Fruit fly (Drosophila melanogaster) whole organism, embryonic: ENCODE results near the gene Indy.
A peak's percentile ranks its signal among the peaks of the same experiment; 100 is the strongest.

ENCODE experiments used
- CG1233 ChIP-seq: fragments of 200-800 bp; sonication (Bioruptor generic); optimal IDR thresholded peaks from 4 replicates; lab custom pipeline; 2018; ENCODE audit warnings: missing biosample characterization, mild to moderate bottlenecking, missing genetic modification characterization
- CG13624 ChIP-seq: fragments of 200-800 bp; sonication (Bioruptor generic); optimal IDR thresholded peaks from 2 replicates; lab custom pipeline; 2016; ENCODE audit warnings: missing biosample characterization, missing genetic modification characterization
- CG13894 ChIP-seq: fragments of 200-800 bp; sonication (Bioruptor generic); optimal IDR thresholded peaks from 3 replicates; lab custom pipeline; 2018; ENCODE audit warnings: missing biosample characterization, mild to moderate bottlenecking, missing genetic modification characterization, moderate library complexity
- CG14050 ChIP-seq: fragments of 200-800 bp; sonication (Bioruptor generic); IDR thresholded peaks from 3 replicates; pipeline ENCODE4 v1.3.6; 2022; ENCODE audit warnings: missing biosample characterization, missing genetic modification characterization
- CG16813 ChIP-seq: fragments of 200-800 bp; sonication (Bioruptor generic); IDR thresholded peaks from 3 replicates; pipeline ENCODE4 v1.3.6; 2022; ENCODE audit warnings: missing biosample characterization, missing genetic modification characterization; ENCODE audit not compliant: partially characterized antibody
- CG16863 ChIP-seq: fragments of 200-800 bp; sonication (Bioruptor generic); optimal IDR thresholded peaks from 3 replicates; lab custom pipeline; 2016; ENCODE audit warnings: missing biosample characterization, missing genetic modification characterization
- CG17361 ChIP-seq: fragments of 200-800 bp; sonication (Bioruptor generic); IDR thresholded peaks from 3 replicates; pipeline ENCODE4 v1.3.6; 2022; ENCODE audit warnings: missing biosample characterization, missing genetic modification characterization
- CG18262 ChIP-seq: fragments of 200-800 bp; optimal IDR thresholded peaks from 3 replicates; lab custom pipeline; 2019; ENCODE audit warnings: missing biosample characterization, mild to moderate bottlenecking, missing genetic modification characterization, moderate library complexity
- CG18476 ChIP-seq: fragments of 200-800 bp; sonication (Bioruptor generic); optimal IDR thresholded peaks from 2 replicates; lab custom pipeline; 2016; ENCODE audit warnings: missing biosample characterization, mild to moderate bottlenecking, missing genetic modification characterization
- CG18619 ChIP-seq: fragments of 200-800 bp; sonication (Bioruptor generic); optimal IDR thresholded peaks from 3 replicates; lab custom pipeline; 2017; ENCODE audit warnings: missing biosample characterization, mild to moderate bottlenecking, missing genetic modification characterization
- CG2889 ChIP-seq: fragments of 200-800 bp; sonication (Bioruptor generic); IDR thresholded peaks from 3 replicates; pipeline ENCODE4 v1.3.6; 2022; ENCODE audit warnings: missing biosample characterization, missing genetic modification characterization
- CG32532 ChIP-seq: fragments of 200-800 bp; sonication (Bioruptor generic); IDR thresholded peaks from 2 replicates; pipeline ENCODE4 v1.3.6; 2022; ENCODE audit warnings: missing biosample characterization, missing genetic modification characterization
- CG4617 ChIP-seq: fragments of 200-800 bp; sonication (Bioruptor generic); optimal IDR thresholded peaks from 3 replicates; lab custom pipeline; 2016; ENCODE audit warnings: missing biosample characterization, missing genetic modification characterization, borderline replicate concordance
- CG6272 ChIP-seq: fragments of 200-800 bp; sonication (Bioruptor generic); IDR thresholded peaks from 2 replicates; pipeline ENCODE4 v1.3.6; 2022; ENCODE audit warnings: missing biosample characterization, missing genetic modification characterization
- CG6654 ChIP-seq: fragments of 200-800 bp; sonication (Bioruptor generic); optimal IDR thresholded peaks from 2 replicates; lab custom pipeline; 2017; ENCODE audit warnings: missing biosample characterization, mild to moderate bottlenecking, missing genetic modification characterization
- CG6683 ChIP-seq: fragments of 200-800 bp; sonication (Bioruptor generic); optimal IDR thresholded peaks from 2 replicates; lab custom pipeline; 2017; ENCODE audit warnings: missing biosample characterization, mild to moderate bottlenecking, missing genetic modification characterization, missing genetic modification reagents
- CG6791 ChIP-seq: fragments of 200-800 bp; sonication (Bioruptor generic); IDR thresholded peaks from 3 replicates; pipeline ENCODE4 v1.3.6; 2022; ENCODE audit warnings: missing biosample characterization, missing genetic modification characterization; ENCODE audit not compliant: partially characterized antibody
- CG7786 ChIP-seq: fragments of 200-800 bp; sonication (Bioruptor generic); optimal IDR thresholded peaks from 2 replicates; lab custom pipeline; 2016; ENCODE audit warnings: missing biosample characterization, missing genetic modification characterization
- CG9215 ChIP-seq: fragments of 200-800 bp; sonication (Bioruptor generic); IDR thresholded peaks from 2 replicates; pipeline ENCODE4 v1.3.6; 2022; ENCODE audit warnings: missing biosample characterization, missing genetic modification characterization
- CG9609 ChIP-seq: fragments of 200-800 bp; sonication (Bioruptor generic); optimal IDR thresholded peaks from 3 replicates; lab custom pipeline; 2016; ENCODE audit warnings: missing biosample characterization, missing genetic modification characterization
- Deaf1 ChIP-seq: fragments of 200-800 bp; optimal IDR thresholded peaks from 3 replicates; lab custom pipeline; 2019; ENCODE audit warnings: missing biosample characterization, mild to moderate bottlenecking, missing genetic modification characterization, moderate library complexity
- Dip3 ChIP-seq: fragments of 200-800 bp; sonication (Bioruptor generic); optimal IDR thresholded peaks from 3 replicates; lab custom pipeline; 2016; ENCODE audit warnings: missing biosample characterization, missing genetic modification characterization
- Doc3 ChIP-seq: fragments of 200-800 bp; sonication (Bioruptor generic); IDR thresholded peaks from 3 replicates; pipeline ENCODE4 v1.3.6; 2022; ENCODE audit warnings: missing biosample characterization, missing genetic modification characterization; ENCODE audit not compliant: partially characterized antibody
- Dp ChIP-seq: fragments of 200-800 bp; sonication (Bioruptor generic); optimal IDR thresholded peaks from 2 replicates; lab custom pipeline; 2018; ENCODE audit warnings: missing biosample characterization, mild to moderate bottlenecking, missing genetic modification characterization, moderate library complexity
- Max ChIP-seq: fragments of 200-800 bp; sonication (Bioruptor generic); optimal IDR thresholded peaks from 2 replicates; lab custom pipeline; 2016; ENCODE audit warnings: missing biosample characterization, mild to moderate bottlenecking, missing genetic modification characterization
- Meics ChIP-seq: fragments of 200-800 bp; sonication (Bioruptor generic); optimal IDR thresholded peaks from 2 replicates; lab custom pipeline; 2017; ENCODE audit warnings: missing biosample characterization, mild to moderate bottlenecking, missing genetic modification characterization
- Rfx ChIP-seq: fragments of 200-800 bp; sonication (Bioruptor generic); IDR thresholded peaks from 2 replicates; pipeline ENCODE4 v1.3.6; 2022; ENCODE audit warnings: missing biosample characterization, missing genetic modification characterization
- Trl ChIP-seq, 3 experiments: fragments of >200 bp in 2 of 3; fragments of 200-800 bp in 1 of 3; sonication (Bioruptor generic) in 1 of 3; optimal IDR thresholded peaks; 2 replicates in 1 of 3; 3 replicates in 2 of 3; lab custom pipeline; 2016 to 2017; ENCODE audit warnings: missing biosample characterization in 1 of 3, missing genetic modification characterization in 1 of 3
- aop ChIP-seq: fragments of 200-800 bp; sonication (Bioruptor generic); IDR thresholded peaks from 2 replicates; pipeline ENCODE4 v1.3.6; 2022; ENCODE audit warnings: missing biosample characterization, missing genetic modification characterization
- ara ChIP-seq: fragments of 200-800 bp; sonication (Bioruptor generic); IDR thresholded peaks from 2 replicates; pipeline ENCODE4 v1.3.6; 2022; ENCODE audit warnings: missing biosample characterization, missing genetic modification characterization
- bowl ChIP-seq: fragments of 200-800 bp; sonication (Bioruptor generic); IDR thresholded peaks from 2 replicates; pipeline ENCODE4 v1.3.6; 2022; ENCODE audit warnings: missing biosample characterization, missing genetic modification characterization
- ci ChIP-seq: fragments of 200-800 bp; sonication (Bioruptor generic); IDR thresholded peaks from 3 replicates; pipeline ENCODE4 v1.3.6; 2022; ENCODE audit warnings: missing biosample characterization, missing genetic modification characterization
- cwo ChIP-seq: fragments of 200-800 bp; sonication (Bioruptor generic); optimal IDR thresholded peaks from 3 replicates; lab custom pipeline; 2017; ENCODE audit warnings: missing biosample characterization, missing genetic modification characterization, mild to moderate bottlenecking, moderate library complexity, missing genetic modification reagents
- dan ChIP-seq: fragments of 200-800 bp; sonication (Bioruptor generic); IDR thresholded peaks from 2 replicates; pipeline ENCODE4 v1.3.6; 2022; ENCODE audit warnings: missing biosample characterization, missing genetic modification characterization
- ewg ChIP-seq: fragments of 200-800 bp; sonication (Bioruptor generic); optimal IDR thresholded peaks from 3 replicates; lab custom pipeline; 2017; ENCODE audit warnings: mild to moderate bottlenecking, missing biosample characterization, missing genetic modification reagents, missing genetic modification characterization
- eyg ChIP-seq: fragments of 200-800 bp; sonication (Bioruptor generic); optimal IDR thresholded peaks from 3 replicates; lab custom pipeline; 2016; ENCODE audit warnings: missing biosample characterization, missing genetic modification characterization
- fd64A ChIP-seq: fragments of 200-800 bp; sonication (Bioruptor generic); optimal IDR thresholded peaks from 3 replicates; lab custom pipeline; 2018; ENCODE audit warnings: missing biosample characterization, mild to moderate bottlenecking, missing genetic modification characterization
- insv ChIP-seq, 2 experiments: fragments of 200-800 bp; sonication (Bioruptor generic); optimal IDR thresholded peaks; 3 replicates each; lab custom pipeline; 2016 to 2018; ENCODE audit warnings: missing biosample characterization in 2 of 2, missing genetic modification characterization in 2 of 2
- jigr1 ChIP-seq: fragments of 200-800 bp; sonication (Bioruptor generic); IDR thresholded peaks from 3 replicates; pipeline ENCODE4 v1.3.6; 2022; ENCODE audit warnings: missing biosample characterization, missing genetic modification characterization
- kah ChIP-seq: fragments of 200-800 bp; sonication (Bioruptor generic); optimal IDR thresholded peaks from 2 replicates; lab custom pipeline; 2018; ENCODE audit warnings: missing biosample characterization, mild to moderate bottlenecking, missing genetic modification characterization
- kay ChIP-seq: fragments of 200-800 bp; sonication (Bioruptor generic); optimal IDR thresholded peaks from 2 replicates; lab custom pipeline; 2016; ENCODE audit warnings: missing biosample characterization, missing genetic modification characterization
- prd ChIP-seq, 3 experiments: fragments of >200 bp in 2 of 3; fragments of 200-800 bp in 1 of 3; sonication (Bioruptor generic) in 1 of 3; optimal IDR thresholded peaks in 2 of 3; IDR thresholded peaks in 1 of 3; 2 replicates in 2 of 3; 3 replicates in 1 of 3; pipeline versions ENCODE4 v1.3.6 to Lab custom; 2017 to 2022; ENCODE audit warnings: missing biosample characterization in 1 of 3, missing genetic modification characterization in 1 of 3
- repo ChIP-seq: fragments of 200-800 bp; sonication (Bioruptor generic); optimal IDR thresholded peaks from 2 replicates; lab custom pipeline; 2016; ENCODE audit warnings: missing biosample characterization, missing genetic modification characterization
- row ChIP-seq: fragments of 200-800 bp; sonication (Bioruptor generic); IDR thresholded peaks from 3 replicates; pipeline ENCODE4 v1.3.6; 2022; ENCODE audit warnings: missing biosample characterization, missing genetic modification characterization
- sd ChIP-seq: fragments of 200-800 bp; sonication (Bioruptor generic); optimal IDR thresholded peaks from 3 replicates; lab custom pipeline; 2018; ENCODE audit warnings: missing biosample characterization, mild to moderate bottlenecking, missing genetic modification characterization, moderate library complexity
- sob ChIP-seq: fragments of 200-800 bp; sonication (Bioruptor generic); IDR thresholded peaks from 2 replicates; pipeline ENCODE4 v1.3.6; 2022; ENCODE audit warnings: missing biosample characterization, missing genetic modification characterization
- tup ChIP-seq: fragments of 200-800 bp; sonication (Bioruptor generic); optimal IDR thresholded peaks from 2 replicates; lab custom pipeline; 2016; ENCODE audit warnings: missing biosample characterization, mild to moderate bottlenecking, missing genetic modification characterization, moderate library complexity
- zf30C ChIP-seq: fragments of 200-800 bp; sonication (Bioruptor generic); optimal IDR thresholded peaks from 3 replicates; lab custom pipeline; 2018; ENCODE audit warnings: missing biosample characterization, mild to moderate bottlenecking, missing genetic modification characterization

Gene Indy

dm6 chr3L:18869035-18869826 is 23.2 kb upstream of the Indy start, which contains the start of gene Grx1 (continued):
- TF ChIP-seq repo (GFP tag; lab: Kevin White, UChicago) (no peak), kay (peak; percentile 55), kah (GFP tag; lab: Kevin White, UChicago) (peak; percentile 5), prd (optimal IDR thresholded peaks at IDR 0.05; lab: Kevin White, UChicago) (no peak), prd (GFP tag; IDR thresholded peaks at IDR 0.05; lab: Robert Waterston, UW) (peak; percentile 46; the same call in 1 of the 3 replicates), CG6654 (no peak), CG14050 (GFP tag; lab: Robert Waterston, UW) (peak; percentile 24; the same call in 1 of the 3 replicates), sob (peak; percentile 33; the same call in 1 of the 2 replicates), Meics (GFP tag; lab: Kevin White, UChicago) (peak; percentile 70), ewg (GFP tag; lab: Kevin White, UChicago) (no peak), Dp (peak; percentile 18), ara (GFP tag; lab: Robert Waterston, UW) (no peak), jigr1 (GFP tag; lab: Robert Waterston, UW) (no peak), CG13894 (tag; lab: Kevin White, UChicago) (peak; percentile 35), insv (GFP tag; optimal IDR thresholded peaks at IDR 0.05; lab: Kevin White, UChicago) (no peak), CG6683 (no peak), Deaf1 (tag; lab: Kevin White, UChicago) (peak; percentile 21), CG9609 (peak; percentile 14), Doc3 (GFP tag; lab: Robert Waterston, UW) (no peak), CG16863 (GFP tag; lab: Kevin White, UChicago) (peak; percentile 27), CG16813 (GFP tag; lab: Robert Waterston, UW) (no peak), CG1233 (GFP tag; lab: Kevin White, UChicago) (peak; percentile 38), Dip3 (peak; percentile 4), eyg (GFP tag; lab: Kevin White, UChicago) (no peak), ci (GFP tag; lab: Robert Waterston, UW) (0 out of 3 replicates have a peak, but pooled peaks have one; percentile 38), CG9215 (GFP tag; lab: Robert Waterston, UW) (no peak), sd (tag; lab: Kevin White, UChicago) (no peak), row (GFP tag; lab: Robert Waterston, UW) (peak; percentile 73), CG18262 (tag; lab: Kevin White, UChicago) (peak; percentile 61), CG13624 (GFP tag; lab: Kevin White, UChicago) (peak; percentile 58), CG32532 (GFP tag; lab: Robert Waterston, UW) (peak; percentile 45; the same call in 1 of the 2 replicates), bowl (GFP tag; lab: Robert Waterston, UW) (no peak), dan (GFP tag; lab: Robert Waterston, UW) (no peak), Max (GFP tag; lab: Kevin White, UChicago) (peak; percentile 62), tup (GFP tag; lab: Kevin White, UChicago) (no peak), CG17361 (GFP tag; lab: Robert Waterston, UW) (peak; percentile 71; the same call in 2 of the 3 replicates), zf30C (GFP tag; lab: Kevin White, UChicago) (no peak), Trl (optimal IDR thresholded peaks at IDR 0.05; lab: Kevin White, UChicago) (no peak), Trl (GFP tag; optimal IDR thresholded peaks at IDR 0.05; lab: Kevin White, UChicago) (peak; percentile 23), cwo (peak; percentile 14), Rfx (peak; percentile 53), CG6272 (no peak), CG18619 (GFP tag; lab: Kevin White, UChicago) (peak; percentile 38), CG2889 (no peak), CG18476 (peak; percentile 54), CG6791 (no peak), CG4617 (GFP tag; lab: Kevin White, UChicago) (peak; percentile 54), CG7786 (GFP tag; lab: Kevin White, UChicago) (peak; percentile 40), aop (no peak), fd64A (peak; percentile 7)
